Fruit fly (Drosophila melanogaster) whole organism, pupa: ENCODE data around the gene cbt.

Experiments
- CG10348 ChIP-seq: fragments of 200-800 bp; sonication (Bioruptor generic); IDR thresholded peaks from 2 replicates; pipeline ENCODE4 v1.3.6; 2022; ENCODE audit warnings: missing biosample characterization, missing genetic modification characterization
- CG12605 ChIP-seq: fragments of 200-800 bp; sonication (Bioruptor generic); IDR thresholded peaks from 2 replicates; pipeline ENCODE4 v1.3.6; 2022; ENCODE audit warnings: missing biosample characterization, missing genetic modification characterization
- CG13204 ChIP-seq: fragments of 200-800 bp; sonication (Bioruptor generic); optimal IDR thresholded peaks from 2 replicates; lab custom pipeline; 2018; ENCODE audit warnings: missing biosample characterization, mild to moderate bottlenecking, missing genetic modification characterization, moderate library complexity
- CG14655 ChIP-seq: fragments of 200-800 bp; sonication (Bioruptor generic); optimal IDR thresholded peaks from 3 replicates; lab custom pipeline; 2017; ENCODE audit warnings: mild to moderate bottlenecking, missing biosample characterization, missing genetic modification reagents, missing genetic modification characterization
- CG15710 ChIP-seq: fragments of 200-800 bp; sonication (Bioruptor generic); optimal IDR thresholded peaks from 2 replicates; lab custom pipeline; 2018; ENCODE audit warnings: missing biosample characterization, mild to moderate bottlenecking, missing genetic modification characterization, moderate library complexity
- CG17806 ChIP-seq: fragments of 200-800 bp; sonication (Bioruptor generic); optimal IDR thresholded peaks from 2 replicates; lab custom pipeline; 2018; ENCODE audit warnings: missing biosample characterization, mild to moderate bottlenecking, missing genetic modification characterization, moderate library complexity
- CG32121 ChIP-seq: fragments of 200-800 bp; sonication (Bioruptor generic); IDR thresholded peaks from 2 replicates; pipeline ENCODE4 v1.3.6; 2022; ENCODE audit warnings: missing biosample characterization, missing genetic modification characterization
- CG34367 ChIP-seq: fragments of 200-800 bp; sonication (Bioruptor generic); optimal IDR thresholded peaks from 2 replicates; lab custom pipeline; 2018; ENCODE audit warnings: missing biosample characterization, mild to moderate bottlenecking, missing genetic modification characterization
- CG4496 ChIP-seq: fragments of 200-800 bp; sonication (Bioruptor generic); IDR thresholded peaks from 3 replicates; pipeline ENCODE4 v1.3.6; 2022; ENCODE audit warnings: missing biosample characterization, missing genetic modification characterization
- CG8159 ChIP-seq: fragments of 200-800 bp; sonication (Bioruptor generic); optimal IDR thresholded peaks from 3 replicates; lab custom pipeline; 2018; ENCODE audit warnings: missing biosample characterization, mild to moderate bottlenecking, missing genetic modification characterization, moderate library complexity
- CG8301 ChIP-seq: fragments of 200-800 bp; sonication (Bioruptor generic); optimal IDR thresholded peaks from 2 replicates; lab custom pipeline; 2018; ENCODE audit warnings: missing biosample characterization, mild to moderate bottlenecking, missing genetic modification characterization
- CG9948 ChIP-seq: fragments of 200-800 bp; sonication (Bioruptor generic); optimal IDR thresholded peaks from 2 replicates; lab custom pipeline; 2018; ENCODE audit warnings: missing biosample characterization, mild to moderate bottlenecking, missing genetic modification characterization, moderate library complexity
- D1 ChIP-seq: fragments of 200-800 bp; sonication (Bioruptor generic); optimal IDR thresholded peaks from 2 replicates; lab custom pipeline; 2018; ENCODE audit warnings: missing biosample characterization, mild to moderate bottlenecking, missing genetic modification characterization, moderate library complexity
- EcR ChIP-seq: fragments of 200-800 bp; sonication (Bioruptor generic); optimal IDR thresholded peaks from 3 replicates; lab custom pipeline; 2019; ENCODE audit warnings: missing biosample characterization, missing genetic modification characterization, mild to moderate bottlenecking, moderate library complexity, missing genetic modification reagents
- Ets98B ChIP-seq: fragments of 200-800 bp; sonication (Bioruptor generic); IDR thresholded peaks from 2 replicates; pipeline ENCODE4 v1.3.6; 2022; ENCODE audit warnings: missing biosample characterization, missing genetic modification characterization
- Pif1A ChIP-seq: fragments of 200-800 bp; sonication (Bioruptor generic); optimal IDR thresholded peaks from 3 replicates; lab custom pipeline; 2016; ENCODE audit warnings: missing biosample characterization, missing genetic modification characterization
- Pif1B ChIP-seq: fragments of 200-800 bp; sonication (Bioruptor generic); optimal IDR thresholded peaks from 3 replicates; lab custom pipeline; 2016; ENCODE audit warnings: missing biosample characterization, missing genetic modification characterization
- Snoo ChIP-seq: fragments of 200-800 bp; sonication (Bioruptor generic); optimal IDR thresholded peaks from 3 replicates; lab custom pipeline; 2017; ENCODE audit warnings: missing biosample characterization, mild to moderate bottlenecking, missing genetic modification characterization, inconsistent platforms
- fd96Ca ChIP-seq: fragments of 200-800 bp; sonication (Bioruptor generic); IDR thresholded peaks from 3 replicates; pipeline ENCODE4 v1.3.6; 2022; ENCODE audit warnings: missing biosample characterization, missing genetic modification characterization
- gl ChIP-seq: fragments of 200-800 bp; sonication (Bioruptor generic); optimal IDR thresholded peaks from 2 replicates; lab custom pipeline; 2018; ENCODE audit warnings: missing biosample characterization, mild to moderate bottlenecking, missing genetic modification characterization
- rn ChIP-seq: fragments of 200-800 bp; sonication (Bioruptor generic); IDR thresholded peaks from 2 replicates; pipeline ENCODE4 v1.3.6; 2022; ENCODE audit warnings: missing biosample characterization, missing genetic modification characterization

Gene cbt

dm6 chr2L:493274-493673 is 13.8 kb upstream of the cbt start:
- TF ChIP-seq gl (tag; lab: Kevin White, UChicago) (no peak), Snoo (tag; lab: Kevin White, UChicago) (peak; percentile 7), rn (no peak), CG15710 (peak; percentile 20), CG32121 (peak; percentile 34; the same call in 1 of the 2 replicates), fd96Ca (GFP tag; lab: Robert Waterston, UW) (no peak), CG4496 (GFP tag; lab: Robert Waterston, UW) (no peak), Ets98B (GFP tag; lab: Robert Waterston, UW) (peak; percentile 18; the same call in 1 of the 2 replicates), Pif1A (peak; percentile 52)

- TF ChIP-seq CG32121, result no peak
- no peak for TF ChIP-seq gl (tag; lab: Kevin White, UChicago)
- no peak for TF ChIP-seq Ets98B (GFP tag; lab: Robert Waterston, UW)
- TF ChIP-seq CG14655, result no peak
- no peak for TF ChIP-seq CG34367 (tag; lab: Kevin White, UChicago)
- TF ChIP-seq CG8159 (tag; lab: Kevin White, UChicago), result no peak
- no peak for TF ChIP-seq EcR (GFP tag; lab: Kevin White, UChicago)
- TF ChIP-seq CG15710, result no peak
- TF ChIP-seq CG9948 (tag; lab: Kevin White, UChicago), result no peak
- TF ChIP-seq CG12605 (GFP tag; lab: Robert Waterston, UW), result no peak
- TF ChIP-seq CG4496 (GFP tag; lab: Robert Waterston, UW), result no peak
- no peak for TF ChIP-seq CG17806
- no peak for TF ChIP-seq fd96Ca (GFP tag; lab: Robert Waterston, UW)
- no peak for TF ChIP-seq CG10348 (GFP tag; lab: Robert Waterston, UW)
- TF ChIP-seq rn, result no peak
- no peak for TF ChIP-seq CG13204 (GFP tag; lab: Kevin White, UChicago)
- TF ChIP-seq D1, result no peak
- TF ChIP-seq CG8301 (tag; lab: Kevin White, UChicago), result no peak
- no peak for TF ChIP-seq Pif1B
- TF ChIP-seq, all 21 proteins: peak for 0
These were observed 12.7 kb upstream of the cbt start for dm6 chr2L:492225-492624.

- peak; percentile 72 for TF ChIP-seq Pif1A
- TF ChIP-seq Snoo (tag; lab: Kevin White, UChicago), result peak; percentile 44
- no peak for TF ChIP-seq D1
- TF ChIP-seq CG12605 (GFP tag; lab: Robert Waterston, UW), result peak; percentile 90
- TF ChIP-seq CG9948 (tag; lab: Kevin White, UChicago), result peak; percentile 0
- TF ChIP-seq CG8301 (tag; lab: Kevin White, UChicago), result peak; percentile 34
- peak; percentile 63; the same call in 2 of the 3 replicates for TF ChIP-seq fd96Ca (GFP tag; lab: Robert Waterston, UW)
- peak; percentile 45 for TF ChIP-seq CG15710
- TF ChIP-seq CG10348 (GFP tag; lab: Robert Waterston, UW), result no peak
- TF ChIP-seq CG8159 (tag; lab: Kevin White, UChicago), result peak; percentile 39
- TF ChIP-seq gl (tag; lab: Kevin White, UChicago), result peak; percentile 53
- peak; percentile 58 for TF ChIP-seq CG13204 (GFP tag; lab: Kevin White, UChicago)
- peak; percentile 90 for TF ChIP-seq Pif1B
- peak; percentile 56 for TF ChIP-seq CG14655
- TF ChIP-seq CG32121, result peak; percentile 55; the same call in 1 of the 2 replicates
- peak; percentile 64 for TF ChIP-seq CG4496 (GFP tag; lab: Robert Waterston, UW)
- peak; percentile 55 for TF ChIP-seq CG34367 (tag; lab: Kevin White, UChicago)
- peak; percentile 41; the same call in 1 of the 2 replicates for TF ChIP-seq rn
- peak; percentile 30 for TF ChIP-seq CG17806
- peak; percentile 5 for TF ChIP-seq EcR (GFP tag; lab: Kevin White, UChicago)
- peak; percentile 83 for TF ChIP-seq Ets98B (GFP tag; lab: Robert Waterston, UW)
These were observed 10.9 kb upstream of the cbt start for dm6 chr2L:490150-491095.

dm6 chr2L:488548-489100 is 9.1 kb upstream of the cbt start:
- peak; percentile 91 for TF ChIP-seq EcR (GFP tag; lab: Kevin White, UChicago)
- TF ChIP-seq fd96Ca (GFP tag; lab: Robert Waterston, UW), result 0 out of 3 replicates have a peak, but pooled peaks have one; percentile 10
- TF ChIP-seq CG17806, result peak; percentile 0
- peak; percentile 48 for TF ChIP-seq Snoo (tag; lab: Kevin White, UChicago)
- no peak for TF ChIP-seq CG12605 (GFP tag; lab: Robert Waterston, UW)

dm6 chr2L:487719-488547 is 8.4 kb upstream of the cbt start:
- peak; percentile 55 for TF ChIP-seq CG15710
- TF ChIP-seq CG10348 (GFP tag; lab: Robert Waterston, UW), result no peak
- peak; percentile 20 for TF ChIP-seq Pif1A
- peak; percentile 53 for TF ChIP-seq CG17806
- peak; percentile 61 for TF ChIP-seq CG8159 (tag; lab: Kevin White, UChicago)
- no peak for TF ChIP-seq CG13204 (GFP tag; lab: Kevin White, UChicago)
- TF ChIP-seq CG14655, result peak; percentile 25
- no peak for TF ChIP-seq fd96Ca (GFP tag; lab: Robert Waterston, UW)
- TF ChIP-seq Pif1B, result peak; percentile 31
- TF ChIP-seq Ets98B (GFP tag; lab: Robert Waterston, UW), result peak; percentile 41; the same call in 1 of the 2 replicates
- TF ChIP-seq CG32121, result peak; percentile 70
- no peak for TF ChIP-seq D1
- no peak for TF ChIP-seq EcR (GFP tag; lab: Kevin White, UChicago)
- no peak for TF ChIP-seq Snoo (tag; lab: Kevin White, UChicago)
- TF ChIP-seq CG8301 (tag; lab: Kevin White, UChicago), result peak; percentile 18
- no peak for TF ChIP-seq gl (tag; lab: Kevin White, UChicago)
- TF ChIP-seq CG9948 (tag; lab: Kevin White, UChicago), result peak; percentile 40
- TF ChIP-seq rn, result no peak
- TF ChIP-seq CG4496 (GFP tag; lab: Robert Waterston, UW), result peak; percentile 71
- peak; percentile 31; the same call in 1 of the 2 replicates for TF ChIP-seq CG12605 (GFP tag; lab: Robert Waterston, UW)
- peak; percentile 27 for TF ChIP-seq CG34367 (tag; lab: Kevin White, UChicago)
- TF ChIP-seq, all 21 proteins: peak for 13
